Fruit fly (Drosophila melanogaster): ENCODE measurements around the gene Fit1.

Gene Fit1

DNA sequence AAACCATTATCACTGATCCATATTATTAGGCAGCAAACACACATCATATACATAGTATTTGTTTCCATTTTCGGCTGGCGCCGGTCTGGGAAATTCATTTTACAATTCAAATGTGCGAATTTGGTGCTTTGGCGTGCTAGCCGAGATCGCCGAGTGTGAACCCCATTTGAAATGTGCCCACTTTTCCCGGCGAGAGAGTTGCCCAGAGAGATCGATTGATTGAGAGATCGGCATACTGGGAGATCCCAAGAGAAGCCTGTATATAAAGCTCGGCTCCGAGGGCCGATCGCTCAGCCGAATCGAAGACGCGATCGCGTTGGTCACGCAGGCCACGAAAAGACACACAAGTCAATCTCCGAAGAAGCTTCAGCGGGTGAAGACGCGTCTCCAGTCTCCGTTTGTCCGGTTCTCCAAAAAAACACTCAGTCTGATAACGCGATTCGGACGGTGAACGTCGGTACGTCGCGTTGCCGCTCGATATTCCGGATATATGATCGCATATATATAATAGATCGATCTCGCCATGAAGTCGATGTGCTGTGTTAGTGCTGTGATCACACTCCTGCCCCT lies 45.1 kb downstream of the Fit1 start, which contains the start of gene CG1299 (continued):
- TF ChIP-seq ssp (GFP tag; IDR thresholded peaks at IDR 0.05): no peak
- TF ChIP-seq dmrt11E (tag; optimal IDR thresholded peaks at IDR 0.05): no peak
- TF ChIP-seq CG31441 (GFP tag; IDR thresholded peaks at IDR 0.05): no peak
